Fruit fly (Drosophila melanogaster) whole organism, embryonic: ENCODE results near the gene CG4615.

Experiments
- Asciz ChIP-seq: fragments of 200-800 bp; sonication (Bioruptor generic); optimal IDR thresholded peaks from 2 replicates; lab custom pipeline; 2017; ENCODE audit warnings: missing biosample characterization, mild to moderate bottlenecking, missing genetic modification characterization, missing genetic modification reagents
- CG10147 ChIP-seq: fragments of 200-800 bp; sonication (Bioruptor generic); optimal IDR thresholded peaks from 2 replicates; lab custom pipeline; 2019; ENCODE audit warnings: missing biosample characterization, mild to moderate bottlenecking, missing genetic modification characterization, moderate library complexity
- CG1024 ChIP-seq: fragments of 200-800 bp; sonication (Bioruptor generic); IDR thresholded peaks from 2 replicates; pipeline ENCODE4 v1.3.6; 2022; ENCODE audit warnings: missing biosample characterization, missing genetic modification characterization
- CG10267 ChIP-seq: fragments of 200-800 bp; sonication (Bioruptor generic); optimal IDR thresholded peaks from 2 replicates; lab custom pipeline; 2018; ENCODE audit warnings: missing biosample characterization, mild to moderate bottlenecking, missing genetic modification characterization, moderate library complexity
- CG11085 ChIP-seq: fragments of 200-800 bp; sonication (Bioruptor generic); IDR thresholded peaks from 2 replicates; pipeline ENCODE4 v1.3.6; 2022; ENCODE audit warnings: missing biosample characterization, missing genetic modification characterization
- CG11093 ChIP-seq: fragments of 200-800 bp; sonication (Bioruptor generic); IDR thresholded peaks from 3 replicates; pipeline ENCODE4 v1.3.6; 2022; ENCODE audit warnings: missing biosample characterization, missing genetic modification characterization
- CG11247 ChIP-seq: fragments of 200-800 bp; sonication (Bioruptor generic); IDR thresholded peaks from 2 replicates; pipeline ENCODE4 v1.3.6; 2022; ENCODE audit warnings: missing biosample characterization, missing genetic modification characterization
- CG11504 ChIP-seq: fragments of 200-800 bp; sonication (Bioruptor generic); optimal IDR thresholded peaks from 3 replicates; lab custom pipeline; 2019; ENCODE audit warnings: missing biosample characterization, mild to moderate bottlenecking, missing genetic modification characterization, moderate library complexity
- CG11696 ChIP-seq: fragments of 200-800 bp; sonication (Bioruptor generic); IDR thresholded peaks from 2 replicates; pipeline ENCODE4 v1.3.6; 2022; ENCODE audit warnings: missing biosample characterization, missing genetic modification characterization
- CG15514 ChIP-seq: fragments of 200-800 bp; sonication (Bioruptor generic); optimal IDR thresholded peaks from 3 replicates; lab custom pipeline; 2017; ENCODE audit warnings: missing biosample characterization, missing genetic modification characterization, mild to moderate bottlenecking, moderate library complexity, missing genetic modification reagents
- CG16779 ChIP-seq: fragments of 200-800 bp; sonication (Bioruptor generic); IDR thresholded peaks from 2 replicates; pipeline ENCODE4 v1.3.6; 2022; ENCODE audit warnings: missing biosample characterization, missing genetic modification characterization
- CG16813 ChIP-seq: fragments of 200-800 bp; sonication (Bioruptor generic); IDR thresholded peaks from 3 replicates; pipeline ENCODE4 v1.3.6; 2022; ENCODE audit warnings: missing biosample characterization, missing genetic modification characterization; ENCODE audit not compliant: partially characterized antibody
- CG18476 ChIP-seq: fragments of 200-800 bp; sonication (Bioruptor generic); optimal IDR thresholded peaks from 2 replicates; lab custom pipeline; 2016; ENCODE audit warnings: missing biosample characterization, mild to moderate bottlenecking, missing genetic modification characterization
- CG2120 ChIP-seq: fragments of 200-800 bp; sonication (Bioruptor generic); optimal IDR thresholded peaks from 3 replicates; lab custom pipeline; 2016; ENCODE audit warnings: missing biosample characterization, missing genetic modification characterization
- CG2712 ChIP-seq: fragments of 200-800 bp; optimal IDR thresholded peaks from 3 replicates; lab custom pipeline; 2019; ENCODE audit warnings: missing biosample characterization, mild to moderate bottlenecking, missing genetic modification characterization, moderate library complexity
- CG4707 ChIP-seq: fragments of 200-800 bp; sonication (Bioruptor generic); optimal IDR thresholded peaks from 2 replicates; lab custom pipeline; 2018; ENCODE audit warnings: missing biosample characterization, mild to moderate bottlenecking, missing genetic modification characterization, moderate library complexity
- CG6765 ChIP-seq: fragments of 200-800 bp; sonication (Bioruptor generic); optimal IDR thresholded peaks from 3 replicates; lab custom pipeline; 2017; ENCODE audit warnings: missing biosample characterization, mild to moderate bottlenecking, missing genetic modification characterization
- CG7372 ChIP-seq: fragments of 200-800 bp; sonication (Bioruptor generic); IDR thresholded peaks from 2 replicates; pipeline ENCODE4 v1.3.6; 2022; ENCODE audit warnings: missing biosample characterization, missing genetic modification characterization
- CG7745 ChIP-seq: fragments of 200-800 bp; sonication (Bioruptor generic); optimal IDR thresholded peaks from 2 replicates; lab custom pipeline; 2018; ENCODE audit warnings: missing biosample characterization, mild to moderate bottlenecking, missing genetic modification characterization, moderate library complexity
- CG7786 ChIP-seq: fragments of 200-800 bp; sonication (Bioruptor generic); optimal IDR thresholded peaks from 2 replicates; lab custom pipeline; 2016; ENCODE audit warnings: missing biosample characterization, missing genetic modification characterization
- CG8290 ChIP-seq, 3 experiments: fragments of 200-800 bp; sonication (Bioruptor generic); optimal IDR thresholded peaks; 2 replicates each; lab custom pipeline; 2016 to 2019; ENCODE audit warnings: missing biosample characterization in 3 of 3, missing genetic modification characterization in 3 of 3, mild to moderate bottlenecking in 2 of 3, moderate library complexity in 1 of 3
- Dad ChIP-seq: fragments of 200-800 bp; sonication (Bioruptor generic); optimal IDR thresholded peaks from 3 replicates; lab custom pipeline; 2016; ENCODE audit warnings: missing biosample characterization, missing genetic modification characterization
- ERR ChIP-seq: fragments of 200-800 bp; sonication (Bioruptor generic); optimal IDR thresholded peaks from 2 replicates; lab custom pipeline; 2016; ENCODE audit warnings: missing biosample characterization, missing genetic modification characterization
- HLH3B ChIP-seq: fragments of 200-800 bp; sonication (Bioruptor generic); IDR thresholded peaks from 2 replicates; pipeline ENCODE4 v1.3.6; 2022; ENCODE audit warnings: missing biosample characterization, missing genetic modification characterization
- HmgZ ChIP-seq: fragments of 200-800 bp; sonication (Bioruptor generic); optimal IDR thresholded peaks from 2 replicates; lab custom pipeline; 2018; ENCODE audit warnings: missing biosample characterization, mild to moderate bottlenecking, missing genetic modification characterization
- Hr39 ChIP-seq: fragments of >200 bp; optimal IDR thresholded peaks from 2 replicates; lab custom pipeline; 2017
- Mad ChIP-seq: fragments of 200-800 bp; sonication (Bioruptor generic); optimal IDR thresholded peaks from 2 replicates; lab custom pipeline; 2016; ENCODE audit warnings: missing biosample characterization, missing genetic modification characterization
- Max ChIP-seq: fragments of 200-800 bp; sonication (Bioruptor generic); optimal IDR thresholded peaks from 2 replicates; lab custom pipeline; 2016; ENCODE audit warnings: missing biosample characterization, mild to moderate bottlenecking, missing genetic modification characterization
- Nf-YB ChIP-seq: fragments of 200-800 bp; sonication (Bioruptor generic); optimal IDR thresholded peaks from 3 replicates; lab custom pipeline; 2019; ENCODE audit warnings: missing biosample characterization, mild to moderate bottlenecking, missing genetic modification characterization, moderate library complexity
- Ptx1 ChIP-seq: fragments of 200-800 bp; sonication (Bioruptor generic); IDR thresholded peaks from 2 replicates; pipeline ENCODE4 v1.3.6; 2022; ENCODE audit warnings: missing biosample characterization, missing genetic modification characterization
- Trl ChIP-seq, 3 experiments: fragments of >200 bp in 2 of 3; fragments of 200-800 bp in 1 of 3; sonication (Bioruptor generic) in 1 of 3; optimal IDR thresholded peaks; 2 replicates in 1 of 3; 3 replicates in 2 of 3; lab custom pipeline; 2016 to 2017; ENCODE audit warnings: missing biosample characterization in 1 of 3, missing genetic modification characterization in 1 of 3
- Usf ChIP-seq: fragments of 200-800 bp; sonication (Bioruptor generic); optimal IDR thresholded peaks from 2 replicates; lab custom pipeline; 2017; ENCODE audit warnings: missing genotype, missing biosample characterization, missing genetic modification characterization
- ab ChIP-seq: fragments of 200-800 bp; sonication (Bioruptor generic); optimal IDR thresholded peaks from 2 replicates; lab custom pipeline; 2016; ENCODE audit warnings: missing biosample characterization, missing genetic modification characterization
- bigmax ChIP-seq: fragments of 200-800 bp; sonication (Bioruptor generic); optimal IDR thresholded peaks from 2 replicates; lab custom pipeline; 2018; ENCODE audit warnings: missing biosample characterization, mild to moderate bottlenecking, missing genetic modification characterization
- dati ChIP-seq: fragments of 200-800 bp; sonication (Bioruptor generic); IDR thresholded peaks from 2 replicates; pipeline ENCODE4 v1.3.6; 2022; ENCODE audit warnings: missing biosample characterization, missing genetic modification characterization
- dysf ChIP-seq: fragments of 200-800 bp; sonication (Bioruptor generic); IDR thresholded peaks from 3 replicates; pipeline ENCODE4 v1.3.6; 2022; ENCODE audit warnings: missing biosample characterization, missing genetic modification characterization
- fd3F ChIP-seq: fragments of 200-800 bp; sonication (Bioruptor generic); optimal IDR thresholded peaks from 2 replicates; lab custom pipeline; 2018; ENCODE audit warnings: missing biosample characterization, mild to moderate bottlenecking, missing genetic modification characterization, moderate library complexity
- fu2 ChIP-seq: fragments of 200-800 bp; sonication (Bioruptor generic); optimal IDR thresholded peaks from 2 replicates; lab custom pipeline; 2016; ENCODE audit warnings: missing biosample characterization, missing genetic modification characterization
- gem ChIP-seq: fragments of 200-800 bp; sonication (Bioruptor generic); optimal IDR thresholded peaks from 2 replicates; lab custom pipeline; 2019; ENCODE audit warnings: missing biosample characterization, mild to moderate bottlenecking, missing genetic modification characterization, moderate library complexity
- gsb-n ChIP-seq: fragments of 200-800 bp; sonication (Bioruptor generic); optimal IDR thresholded peaks from 3 replicates; lab custom pipeline; 2018; ENCODE audit warnings: missing biosample characterization, mild to moderate bottlenecking, missing genetic modification characterization
- gt ChIP-seq: fragments of 200-800 bp; sonication (Bioruptor generic); IDR thresholded peaks from 2 replicates; pipeline ENCODE4 v1.3.6; 2022; ENCODE audit warnings: missing biosample characterization, missing genetic modification characterization
- hkb ChIP-seq, 2 experiments: fragments of 200-800 bp in 1 of 2; fragments of >200 bp in 1 of 2; sonication (Bioruptor generic) in 1 of 2; IDR thresholded peaks in 1 of 2; optimal IDR thresholded peaks in 1 of 2; 2 replicates each; pipeline versions ENCODE4 v1.3.6 to Lab custom; 2017 to 2022; ENCODE audit warnings: missing biosample characterization in 1 of 2, missing genetic modification characterization in 1 of 2
- jing ChIP-seq: fragments of 200-800 bp; sonication (Bioruptor generic); optimal IDR thresholded peaks from 2 replicates; lab custom pipeline; 2018; ENCODE audit warnings: missing biosample characterization, mild to moderate bottlenecking, missing genetic modification characterization
- kah ChIP-seq: fragments of 200-800 bp; sonication (Bioruptor generic); optimal IDR thresholded peaks from 2 replicates; lab custom pipeline; 2018; ENCODE audit warnings: missing biosample characterization, mild to moderate bottlenecking, missing genetic modification characterization
- lab ChIP-seq: fragments of 200-800 bp; sonication (Bioruptor generic); optimal IDR thresholded peaks from 3 replicates; lab custom pipeline; 2017; ENCODE audit warnings: missing biosample characterization, missing genetic modification characterization, mild to moderate bottlenecking, moderate library complexity, missing genetic modification reagents
- lmd ChIP-seq: fragments of 200-800 bp; sonication (Bioruptor generic); IDR thresholded peaks from 2 replicates; pipeline ENCODE4 v1.3.6; 2022; ENCODE audit warnings: missing biosample characterization, missing genetic modification characterization
- nmo ChIP-seq: fragments of 200-800 bp; sonication (Bioruptor generic); optimal IDR thresholded peaks from 2 replicates; lab custom pipeline; 2018; ENCODE audit warnings: missing biosample characterization, mild to moderate bottlenecking, missing genetic modification characterization, moderate library complexity
- seq ChIP-seq: fragments of 200-800 bp; sonication (Bioruptor generic); IDR thresholded peaks from 2 replicates; pipeline ENCODE4 v1.3.6; 2022; ENCODE audit warnings: missing biosample characterization, missing genetic modification characterization
- tap ChIP-seq: fragments of 200-800 bp; optimal IDR thresholded peaks from 3 replicates; lab custom pipeline; 2019; ENCODE audit warnings: missing biosample characterization, mild to moderate bottlenecking, missing genetic modification characterization, moderate library complexity
- yki ChIP-seq: fragments of >200 bp; optimal IDR thresholded peaks from 3 replicates; lab custom pipeline; 2018

Gene CG4615

dm6 chrX:7063563-7063962 lies 38.5 kb downstream of the CG4615 start (continued):
- TF ChIP-seq CG11093 (no peak), gt (GFP tag; lab: Robert Waterston, UW) (no peak), yki (lab: Kevin White, UChicago) (no peak), CG11696 (no peak), hkb (optimal IDR thresholded peaks at IDR 0.05; lab: Kevin White, UChicago) (no peak), hkb (GFP tag; IDR thresholded peaks at IDR 0.05; lab: Robert Waterston, UW) (no peak), gem (tag; lab: Kevin White, UChicago) (peak; percentile 18), Dad (GFP tag; lab: Kevin White, UChicago) (no peak), Ptx1 (GFP tag; lab: Robert Waterston, UW) (0 out of 2 replicates have a peak, but pooled peaks have one; percentile 7), CG15514 (no peak), CG2712 (tag; lab: Kevin White, UChicago) (no peak), gsb-n (no peak), HLH3B (no peak), CG10267 (tag; lab: Kevin White, UChicago) (no peak), CG7786 (GFP tag; lab: Kevin White, UChicago) (no peak), Asciz (GFP tag; lab: Kevin White, UChicago) (no peak), seq (GFP tag; lab: Robert Waterston, UW) (no peak), CG7372 (GFP tag; lab: Robert Waterston, UW) (no peak), dati (GFP tag; lab: Robert Waterston, UW) (no peak), Hr39 (no peak), Nf-YB (GFP tag; lab: Kevin White, UChicago) (no peak), HmgZ (tag; lab: Kevin White, UChicago) (no peak), CG4707 (GFP tag; lab: Kevin White, UChicago) (no peak), ab (no peak), kah (GFP tag; lab: Kevin White, UChicago) (no peak), CG11504 (peak; percentile 15), CG6765 (GFP tag; lab: Kevin White, UChicago) (no peak), fu2 (GFP tag; lab: Kevin White, UChicago) (no peak), lmd (GFP tag; lab: Robert Waterston, UW) (peak; percentile 32; the same call in 1 of the 2 replicates), CG11247 (GFP tag; lab: Robert Waterston, UW) (no peak), ERR (GFP tag; lab: Kevin White, UChicago) (no peak), CG7745 (tag; lab: Kevin White, UChicago) (no peak), Max (GFP tag; lab: Kevin White, UChicago) (no peak), CG18476 (GFP tag; lab: Kevin White, UChicago) (no peak), CG10147 (GFP tag; lab: Kevin White, UChicago) (no peak), Usf (no peak), Mad (no peak), bigmax (GFP tag; lab: Kevin White, UChicago) (no peak), CG2120 (peak; percentile 4), CG16779 (GFP tag; lab: Robert Waterston, UW) (no peak), lab (GFP tag; lab: Kevin White, UChicago) (peak; percentile 26), fd3F (GFP tag; lab: Kevin White, UChicago) (no peak), nmo (GFP tag; lab: Kevin White, UChicago) (no peak), Trl (optimal IDR thresholded peaks at IDR 0.05; lab: Kevin White, UChicago) (no peak), Trl (GFP tag; optimal IDR thresholded peaks at IDR 0.05; lab: Kevin White, UChicago) (no peak), tap (tag; lab: Kevin White, UChicago) (no peak), CG11085 (no peak), CG8290 (GFP tag; optimal IDR thresholded peaks at IDR 0.05; lab: Kevin White, UChicago) (no peak), CG8290 (tag; optimal IDR thresholded peaks at IDR 0.05; lab: Kevin White, UChicago) (peak in 1 of 2 experiments; percentile 32), CG1024 (no peak), dysf (GFP tag; lab: Robert Waterston, UW) (no peak), CG16813 (GFP tag; lab: Robert Waterston, UW) (no peak), jing (GFP tag; lab: Kevin White, UChicago) (no peak)
